Fruit fly (Drosophila melanogaster): ENCODE data around the gene CG11658.

Gene CG11658

dm6 chr3L:11683819-11684521, 24.4 kb downstream of the CG11658 start, which contains the start of gene Sugb (continued):
- TF ChIP-seq Fer2 (tag; optimal IDR thresholded peaks at IDR 0.05) (no peak), Drgx (GFP tag; IDR thresholded peaks at IDR 0.05) (peak; percentile 75), disco-r (GFP tag; optimal IDR thresholded peaks at IDR 0.05) (no peak), tio (GFP tag; optimal IDR thresholded peaks at IDR 0.05) (no peak), CG7357 (GFP tag; IDR thresholded peaks at IDR 0.05) (no peak; the same call in 2 of the 3 replicates), CG4707 (GFP tag; optimal IDR thresholded peaks at IDR 0.05) (no peak), pfk (GFP tag; optimal IDR thresholded peaks at IDR 0.05) (peak; percentile 36), CG7271 (tag; optimal IDR thresholded peaks at IDR 0.05) (no peak), wek (GFP tag; optimal IDR thresholded peaks at IDR 0.05) (peak; percentile 44), jumu (GFP tag; optimal IDR thresholded peaks at IDR 0.05) (peak; percentile 5), CG9817 (tag; optimal IDR thresholded peaks at IDR 0.05) (peak; percentile 63), Gsc (GFP tag; IDR thresholded peaks at IDR 0.05) (no peak), CTCF (GFP tag; optimal IDR thresholded peaks at IDR 0.05) (no peak), gt (GFP tag; IDR thresholded peaks at IDR 0.05) (no peak)

DNA sequence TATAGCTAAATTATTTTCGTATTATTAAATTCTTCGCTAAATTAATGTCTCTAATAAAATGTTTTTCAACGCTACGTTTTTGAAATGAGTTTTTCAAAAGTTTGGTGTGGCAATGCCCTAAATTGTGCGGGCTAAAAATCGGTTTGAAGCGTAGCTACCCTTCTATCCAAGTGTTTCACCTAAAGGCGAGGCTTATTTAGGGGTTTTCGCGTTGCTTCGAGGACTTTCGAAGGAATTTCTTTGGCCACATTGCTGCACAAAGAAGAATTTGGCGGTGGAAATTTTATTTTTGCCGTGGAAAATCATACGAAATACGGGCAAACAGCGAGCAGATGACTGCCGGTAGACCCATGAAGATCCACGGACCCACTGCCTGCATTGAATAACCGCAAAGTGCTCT, 26.6 kb downstream of the CG11658 start, which contains the start of gene TfIIEalpha:
TfIIEalpha (plus strand) TSS at position 245 of the 400 bp plus-strand sequence.
- peak; percentile 52 for TF ChIP-seq CG13287 (GFP tag; IDR thresholded peaks at IDR 0.05; ENCODE audit: partially characterized antibody)
- TF ChIP-seq CG1603 (tag; optimal IDR thresholded peaks at IDR 0.05) = peak; percentile 77
- peak; percentile 57 for TF ChIP-seq nmo (GFP tag; optimal IDR thresholded peaks at IDR 0.05)
- no peak for TF ChIP-seq Sox100B (GFP tag; optimal IDR thresholded peaks at IDR 0.05)
- TF ChIP-seq Opbp (GFP tag; IDR thresholded peaks at IDR 0.05; ENCODE audit: partially characterized antibody) = peak; percentile 74; the same call in 2 of the 3 replicates
- peak; percentile 25 for TF ChIP-seq CG30020 (tag; optimal IDR thresholded peaks at IDR 0.05)
- TF ChIP-seq fu2 (GFP tag; optimal IDR thresholded peaks at IDR 0.05) = peak; percentile 1
- TF ChIP-seq Dbx (GFP tag; IDR thresholded peaks at IDR 0.05) = peak; percentile 29; the same call in 1 of the 3 replicates
- peak; percentile 97 for TF ChIP-seq pzg (GFP tag; optimal IDR thresholded peaks at IDR 0.05)
- TF ChIP-seq CG12659 (GFP tag; optimal IDR thresholded peaks at IDR 0.05) = peak; percentile 60
- TF ChIP-seq Dll (GFP tag; IDR thresholded peaks at IDR 0.05; ENCODE audit: partially characterized antibody) = peak; percentile 26; the same call in 1 of the 4 replicates
- TF ChIP-seq CG9932 (GFP tag; IDR thresholded peaks at IDR 0.05) = peak; percentile 58
- TF ChIP-seq nom (GFP tag; optimal IDR thresholded peaks at IDR 0.05) = no peak
- peak; percentile 48 for TF ChIP-seq BEAF-32 (GFP tag; optimal IDR thresholded peaks at IDR 0.05)
- TF ChIP-seq CG2712 (tag; optimal IDR thresholded peaks at IDR 0.05) = peak; percentile 7
- TF ChIP-seq MESR4 (GFP tag; optimal IDR thresholded peaks at IDR 0.05) = peak; percentile 76
- peak; percentile 74 for TF ChIP-seq CG3847 (GFP tag; IDR thresholded peaks at IDR 0.05)
- peak; percentile 14 for TF ChIP-seq CG13894 (tag; optimal IDR thresholded peaks at IDR 0.05)
- TF ChIP-seq CG7839 (tag; optimal IDR thresholded peaks at IDR 0.05) = no peak
- peak; percentile 62 for TF ChIP-seq trem (tag; optimal IDR thresholded peaks at IDR 0.05)
- TF ChIP-seq CG16815 (GFP tag; optimal IDR thresholded peaks at IDR 0.05) = no peak
- TF ChIP-seq CG2120 (GFP tag; optimal IDR thresholded peaks at IDR 0.05) = peak; percentile 37
- TF ChIP-seq sug (tag; optimal IDR thresholded peaks at IDR 0.05) = peak; percentile 27
- peak; percentile 56 for TF ChIP-seq CG6791 (GFP tag; IDR thresholded peaks at IDR 0.05; ENCODE audit: partially characterized antibody)
- TF ChIP-seq CG10147 (GFP tag; optimal IDR thresholded peaks at IDR 0.05) = peak; percentile 2
- TF ChIP-seq Elba2 (GFP tag; optimal IDR thresholded peaks at IDR 0.05) = peak; percentile 26
- no peak for TF ChIP-seq da (GFP tag; optimal IDR thresholded peaks at IDR 0.05)
- peak; percentile 44; the same call in 1 of the 2 replicates for TF ChIP-seq sob (GFP tag; IDR thresholded peaks at IDR 0.05)
- no peak for TF ChIP-seq CG6272 (GFP tag; IDR thresholded peaks at IDR 0.05)
- 0 out of 2 replicates have a peak, but pooled peaks have one; percentile 8 for TF ChIP-seq slbo (GFP tag; IDR thresholded peaks at IDR 0.05)
- peak; percentile 73 for TF ChIP-seq CG15514 (GFP tag; optimal IDR thresholded peaks at IDR 0.05)
- TF ChIP-seq CG9215 (GFP tag; IDR thresholded peaks at IDR 0.05) = peak; percentile 100
- no peak for TF ChIP-seq sr (GFP tag; IDR thresholded peaks at IDR 0.05)
- TF ChIP-seq Eip74EF (GFP tag; optimal IDR thresholded peaks at IDR 0.05) = no peak

Measured in whole organism, embryonic.